Worm (Caenorhabditis elegans): ENCODE results near the gene Y69A2AR.31.

- TF ChIP-seq ama-1 (optimal IDR thresholded peaks at IDR 0.05) (no peak), pqm-1 (tag; optimal IDR thresholded peaks at IDR 0.05) (no peak), ets-4 (tag; optimal IDR thresholded peaks at IDR 0.05) (no peak), pha-4 (tag; optimal IDR thresholded peaks at IDR 0.05) (no peak), ceh-18 (tag; optimal IDR thresholded peaks at IDR 0.05) (no peak), ceh-48 (tag; optimal IDR thresholded peaks at IDR 0.05) (no peak), unc-3 (GFP tag; conservative IDR thresholded peaks at IDR 0.05) (no peak), unc-3 (tag; optimal IDR thresholded peaks at IDR 0.05) (no peak), ceh-6 (GFP tag; optimal IDR thresholded peaks at IDR 0.05) (no peak), mec-3 (tag; optimal IDR thresholded peaks at IDR 0.05; ENCODE audit: borderline replicate concordance) (no peak), zip-5 (tag; optimal IDR thresholded peaks at IDR 0.05) (no peak), elt-2 (tag; optimal IDR thresholded peaks at IDR 0.05) (no peak), fkh-10 (GFP tag; optimal IDR thresholded peaks at IDR 0.05) (no peak), ttx-3 (tag; optimal IDR thresholded peaks at IDR 0.05) (no peak)
Observed at ce11 chrIV:2688716-2689307, 25.0 kb upstream of the Y69A2AR.31 start, which contains the start of gene egrh-3.
